Worm (Caenorhabditis elegans) whole organism, L4/young adult: ENCODE measurements around the gene arrd-18.

Experiments used
- W03F9.2 ChIP-seq: fragments of 150-350 bp; optimal IDR thresholded peaks from 2 replicates; lab custom pipeline; 2014; ENCODE audit warnings: missing biosample characterization, missing genetic modification characterization
- dao-5 ChIP-seq: sonication (generic microtip); optimal IDR thresholded peaks from 2 replicates; lab custom pipeline; 2016; ENCODE audit warnings: missing genotype, missing genetic modification characterization, moderate library complexity, missing compliant biosample characterization
- him-1 ChIP-seq: sonication (generic microtip); optimal IDR thresholded peaks from 2 replicates; lab custom pipeline; 2016; ENCODE audit warnings: missing genotype, missing genetic modification reagents, missing genetic modification characterization, missing compliant biosample characterization

- TF ChIP-seq dao-5 (tag; lab: Kevin White, UChicago) = no peak
- TF ChIP-seq him-1 = no peak
- TF ChIP-seq W03F9.2 = no peak
Measured at ce11 chrV:3280009-3280408, 31.9 kb downstream of the arrd-18 start, which contains the start of gene T28A11.2.
